Worm (Caenorhabditis elegans): ENCODE results near the gene spp-21.

Gene spp-21

ce11 chrX:11484027-11484426, 5.9 kb upstream of the spp-21 start:
- no peak for TF ChIP-seq unc-62 (GFP tag; optimal IDR thresholded peaks at IDR 0.05)

ce11 chrX:11487484-11487883, 2.4 kb upstream of the spp-21 start, which contains the start of gene spp-9:
Gene spp-9 (plus strand): TSS chrX:11487784.
- TF ChIP-seq unc-62 (GFP tag; optimal IDR thresholded peaks at IDR 0.05) = no peak

ce11 chrX:11491835-11492234, 1.9 kb downstream of the spp-21 start:
- no peak for TF ChIP-seq unc-62 (GFP tag; optimal IDR thresholded peaks at IDR 0.05)

- no peak for TF ChIP-seq unc-62 (GFP tag; optimal IDR thresholded peaks at IDR 0.05)
Observed at ce11 chrX:11498871-11499270, 8.9 kb downstream of the spp-21 start.

- no peak for TF ChIP-seq unc-62 (GFP tag; optimal IDR thresholded peaks at IDR 0.05)
Observed at ce11 chrX:11499738-11500137, 9.8 kb downstream of the spp-21 start, which contains the start of gene T25C12.3. Gene T25C12.3 (minus strand): TSS chrX:11499999.

- TF ChIP-seq unc-62 (GFP tag; optimal IDR thresholded peaks at IDR 0.05) = no peak
Observed at ce11 chrX:11500589-11500988, 10.7 kb downstream of the spp-21 start.

ce11 chrX:11501967-11502366, 12.0 kb downstream of the spp-21 start, which contains the start of gene F29G6.1:
Gene F29G6.1 (plus strand): TSS chrX:11502267.
- no peak for TF ChIP-seq unc-62 (GFP tag; optimal IDR thresholded peaks at IDR 0.05)

- no peak for TF ChIP-seq unc-62 (GFP tag; optimal IDR thresholded peaks at IDR 0.05)
Observed at ce11 chrX:11507836-11508235, 17.9 kb downstream of the spp-21 start.

- TF ChIP-seq unc-62 (GFP tag; optimal IDR thresholded peaks at IDR 0.05) = no peak
Observed at ce11 chrX:11509547-11509946, 19.6 kb downstream of the spp-21 start.

- no peak for TF ChIP-seq unc-62 (GFP tag; optimal IDR thresholded peaks at IDR 0.05)
Observed at ce11 chrX:11511231-11511630, 21.3 kb downstream of the spp-21 start, which contains the start of gene ccdc-149. Gene ccdc-149 (minus strand): TSS chrX:11511451.

- no peak for TF ChIP-seq unc-62 (GFP tag; optimal IDR thresholded peaks at IDR 0.05)
Observed at ce11 chrX:11515381-11515780, 25.5 kb downstream of the spp-21 start.

ce11 chrX:11517433-11517832, 27.5 kb downstream of the spp-21 start:
- TF ChIP-seq unc-62 (GFP tag; optimal IDR thresholded peaks at IDR 0.05) = no peak

ce11 chrX:11518415-11518814, 28.5 kb downstream of the spp-21 start:
- TF ChIP-seq unc-62 (GFP tag; optimal IDR thresholded peaks at IDR 0.05) = no peak

- no peak for TF ChIP-seq unc-62 (GFP tag; optimal IDR thresholded peaks at IDR 0.05)
Observed at ce11 chrX:11519016-11519509, 29.1 kb downstream of the spp-21 start, which contains the start of gene hpo-34. Gene hpo-34 (minus strand): TSS chrX:11519066.

ce11 chrX:11522058-11522757, 32.3 kb downstream of the spp-21 start, which contains the start of gene sdc-2:
Gene sdc-2 (plus strand): TSS chrX:11522707.
- no peak for TF ChIP-seq unc-62 (GFP tag; optimal IDR thresholded peaks at IDR 0.05)

ce11 chrX:11523704-11524103, 33.8 kb downstream of the spp-21 start:
- no peak for TF ChIP-seq unc-62 (GFP tag; optimal IDR thresholded peaks at IDR 0.05)

ce11 chrX:11533543-11534003, 43.6 kb downstream of the spp-21 start, which contains the start of gene C35C5.8:
Gene C35C5.8 (plus strand): TSS chrX:11533593.
- no peak for TF ChIP-seq unc-62 (GFP tag; optimal IDR thresholded peaks at IDR 0.05)
